Worm (Caenorhabditis elegans) whole organism, mixed stage, embryonic: ENCODE data around the gene sec-61.B.

Source experiments
- M03D4.4 ChIP-seq: sonication (generic microtip); optimal IDR thresholded peaks from 2 replicates; lab custom pipeline; 2017; ENCODE audit warnings: mild to moderate bottlenecking, missing genetic modification characterization, missing compliant biosample characterization
- bed-3 ChIP-seq: fragments of 200-800 bp; sonication (Bioruptor generic); optimal IDR thresholded peaks from 3 replicates; lab custom pipeline; 2018; ENCODE audit warnings: mild to moderate bottlenecking, missing genetic modification characterization, moderate library complexity, missing compliant biosample characterization
- blmp-1 ChIP-seq: fragments of 150-350 bp; optimal IDR thresholded peaks from 2 replicates; lab custom pipeline; 2014; ENCODE audit warnings: missing biosample characterization, missing genetic modification characterization
- ceh-39 ChIP-seq: fragments of 150-350 bp; optimal IDR thresholded peaks from 2 replicates; lab custom pipeline; 2014; ENCODE audit warnings: missing biosample characterization, missing genetic modification characterization
- ceh-43 ChIP-seq: fragments of 200-800 bp; sonication (Bioruptor generic); optimal IDR thresholded peaks from 2 replicates; lab custom pipeline; 2018; ENCODE audit warnings: mild to moderate bottlenecking, missing genetic modification characterization, moderate library complexity, missing compliant biosample characterization
- ceh-83 ChIP-seq: fragments of 200-800 bp; sonication (Bioruptor generic); optimal IDR thresholded peaks from 2 replicates; lab custom pipeline; 2018; ENCODE audit warnings: mild to moderate bottlenecking, missing genetic modification characterization, missing compliant biosample characterization
- ces-1 ChIP-seq: fragments of 150-350 bp; optimal IDR thresholded peaks from 2 replicates; lab custom pipeline; 2014; ENCODE audit warnings: missing biosample characterization, missing genetic modification reagents, missing genetic modification characterization
- cnd-1 ChIP-seq: fragments of 200-800 bp; sonication (Bioruptor generic); optimal IDR thresholded peaks from 2 replicates; lab custom pipeline; 2018; ENCODE audit warnings: mild to moderate bottlenecking, missing genetic modification characterization, missing compliant biosample characterization
- drap-1 ChIP-seq: fragments of 200-800 bp; sonication (Bioruptor generic); optimal IDR thresholded peaks from 3 replicates; lab custom pipeline; 2018; ENCODE audit warnings: mild to moderate bottlenecking, missing genetic modification characterization, missing compliant biosample characterization
- elt-1 ChIP-seq: sonication (generic microtip); optimal IDR thresholded peaks from 2 replicates; lab custom pipeline; 2017; ENCODE audit warnings: missing genetic modification characterization, mild to moderate bottlenecking, missing compliant biosample characterization, antibody characterized with exemption, moderate library complexity, borderline replicate concordance; ENCODE audit not compliant: insufficient read depth
- flh-1 ChIP-seq: fragments of 200-800 bp; sonication (Bioruptor generic); optimal IDR thresholded peaks from 2 replicates; lab custom pipeline; 2018; ENCODE audit warnings: mild to moderate bottlenecking, missing genetic modification characterization, moderate library complexity, missing compliant biosample characterization
- ham-2 ChIP-seq: fragments of 200-800 bp; sonication (Bioruptor generic); optimal IDR thresholded peaks from 2 replicates; lab custom pipeline; 2018; ENCODE audit warnings: mild to moderate bottlenecking, missing genetic modification characterization, missing compliant biosample characterization
- hlh-1 ChIP-seq: fragments of 150-350 bp; optimal IDR thresholded peaks from 2 replicates; lab custom pipeline; 2014; ENCODE audit warnings: missing biosample characterization, missing genetic modification reagents, missing genetic modification characterization
- lin-13 ChIP-seq: fragments of 150-350 bp; optimal IDR thresholded peaks from 2 replicates; lab custom pipeline; 2014; ENCODE audit warnings: missing biosample characterization, missing genetic modification characterization
- lin-32 ChIP-seq: fragments of 200-800 bp; sonication (Bioruptor generic); optimal IDR thresholded peaks from 2 replicates; lab custom pipeline; 2018; ENCODE audit warnings: mild to moderate bottlenecking, missing genetic modification characterization, missing compliant biosample characterization
- lsy-2 ChIP-seq: fragments of 150-350 bp; optimal IDR thresholded peaks from 2 replicates; lab custom pipeline; 2014; ENCODE audit warnings: missing biosample characterization, missing genetic modification characterization
- mab-5 ChIP-seq: fragments of 150-350 bp; optimal IDR thresholded peaks from 2 replicates; lab custom pipeline; 2014; ENCODE audit warnings: missing biosample characterization, missing genetic modification characterization
- mep-1 ChIP-seq: fragments of 150-350 bp; optimal IDR thresholded peaks from 2 replicates; lab custom pipeline; 2017; ENCODE audit warnings: missing biosample characterization, missing genetic modification reagents, missing genetic modification characterization, inconsistent platforms
- mls-2 ChIP-seq: sonication (generic microtip); optimal IDR thresholded peaks from 2 replicates; lab custom pipeline; 2016; ENCODE audit warnings: mild to moderate bottlenecking, missing genetic modification characterization, moderate library complexity, missing compliant biosample characterization
- nhr-2 ChIP-seq: fragments of 150-350 bp; optimal IDR thresholded peaks from 2 replicates; lab custom pipeline; 2014; ENCODE audit warnings: missing biosample characterization, missing genetic modification characterization
- nhr-237 ChIP-seq: fragments of 150-350 bp; optimal IDR thresholded peaks from 2 replicates; lab custom pipeline; 2014; ENCODE audit warnings: missing biosample characterization, missing genetic modification characterization
- nhr-28 ChIP-seq: fragments of 150-350 bp; optimal IDR thresholded peaks from 2 replicates; lab custom pipeline; 2014; ENCODE audit warnings: missing biosample characterization, missing genetic modification characterization
- nhr-76 ChIP-seq: sonication (generic microtip); optimal IDR thresholded peaks from 2 replicates; lab custom pipeline; 2017; ENCODE audit warnings: missing biosample characterization, missing genetic modification characterization
- pha-4 ChIP-seq: fragments of 150-350 bp; optimal IDR thresholded peaks from 2 replicates; lab custom pipeline; 2018; ENCODE audit warnings: missing biosample characterization, missing genetic modification reagents, missing genetic modification characterization
- sem-2 ChIP-seq: fragments of 200-800 bp; sonication (Bioruptor generic); optimal IDR thresholded peaks from 2 replicates; lab custom pipeline; 2018; ENCODE audit warnings: mild to moderate bottlenecking, missing genetic modification characterization, missing compliant biosample characterization
- snpc-4 ChIP-seq: fragments of 150-350 bp; optimal IDR thresholded peaks from 2 replicates; lab custom pipeline; 2014; ENCODE audit warnings: missing biosample characterization, missing genetic modification characterization
- sptf-1 ChIP-seq: sonication (generic microtip); optimal IDR thresholded peaks from 2 replicates; lab custom pipeline; 2017; ENCODE audit warnings: mild to moderate bottlenecking, missing genetic modification characterization, moderate library complexity, missing compliant biosample characterization
- tbx-8 ChIP-seq: fragments of 200-800 bp; sonication (Bioruptor generic); optimal IDR thresholded peaks from 2 replicates; lab custom pipeline; 2018; ENCODE audit warnings: mild to moderate bottlenecking, missing genetic modification characterization, moderate library complexity, missing compliant biosample characterization
- unc-120 ChIP-seq: sonication (generic microtip); optimal IDR thresholded peaks from 2 replicates; lab custom pipeline; 2017; ENCODE audit warnings: missing genetic modification characterization, missing compliant biosample characterization; ENCODE audit not compliant: poor library complexity, severe bottlenecking
- unc-39 ChIP-seq: fragments of 150-350 bp; optimal IDR thresholded peaks from 2 replicates; lab custom pipeline; 2014; ENCODE audit warnings: missing biosample characterization, missing genetic modification characterization
- unc-62 ChIP-seq: fragments of 150-350 bp; optimal IDR thresholded peaks from 2 replicates; lab custom pipeline; 2014; ENCODE audit warnings: missing biosample characterization, missing genetic modification reagents, missing genetic modification characterization
- zip-8 ChIP-seq: fragments of 150-350 bp; optimal IDR thresholded peaks from 2 replicates; lab custom pipeline; 2014; ENCODE audit warnings: missing biosample characterization, missing genetic modification characterization
- ztf-11 ChIP-seq: fragments of 150-350 bp; optimal IDR thresholded peaks from 2 replicates; lab custom pipeline; 2014; ENCODE audit warnings: missing biosample characterization, missing genetic modification characterization

sec-61.B gene

DNA sequence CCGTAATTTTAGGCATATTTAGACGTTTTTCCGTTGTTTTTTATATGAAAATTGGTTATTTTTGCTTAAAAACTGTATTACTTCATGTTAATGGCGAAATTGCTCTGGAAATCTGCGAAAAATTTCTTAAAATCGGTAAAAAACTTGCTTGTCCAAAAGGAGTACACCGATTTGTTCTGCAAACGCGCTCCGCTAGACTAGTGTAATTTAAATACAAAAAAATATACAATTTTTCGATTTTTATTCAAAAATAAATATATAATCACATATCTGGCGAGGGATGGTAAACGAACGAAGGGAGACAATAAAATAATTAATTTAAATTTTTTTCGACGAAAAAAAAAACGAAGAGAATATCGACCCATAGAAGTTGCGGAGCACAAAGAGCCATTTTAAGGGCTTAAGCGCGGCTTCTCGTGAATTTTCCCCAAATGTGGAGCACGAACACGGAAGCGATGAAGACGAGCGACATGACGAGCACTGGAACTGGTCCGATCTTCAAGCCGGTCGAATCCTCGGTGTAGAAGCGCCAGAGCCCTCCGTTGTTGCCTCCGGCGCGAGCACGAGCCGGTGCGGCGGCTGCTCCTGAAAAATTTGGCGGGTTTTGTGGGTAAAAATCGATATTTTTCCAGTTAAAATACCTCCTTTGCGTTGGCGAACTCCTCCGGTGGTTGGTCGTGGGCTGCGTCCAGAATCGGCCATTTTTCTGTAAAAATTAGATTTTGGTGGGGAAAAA lies at the start of gene sec-61.B:
Gene sec-61.B (minus strand): TSS at position 706 of the 736 bp plus-strand sequence.
- no peak for TF ChIP-seq flh-1 (GFP tag; lab: Kevin White, UChicago)

DNA sequence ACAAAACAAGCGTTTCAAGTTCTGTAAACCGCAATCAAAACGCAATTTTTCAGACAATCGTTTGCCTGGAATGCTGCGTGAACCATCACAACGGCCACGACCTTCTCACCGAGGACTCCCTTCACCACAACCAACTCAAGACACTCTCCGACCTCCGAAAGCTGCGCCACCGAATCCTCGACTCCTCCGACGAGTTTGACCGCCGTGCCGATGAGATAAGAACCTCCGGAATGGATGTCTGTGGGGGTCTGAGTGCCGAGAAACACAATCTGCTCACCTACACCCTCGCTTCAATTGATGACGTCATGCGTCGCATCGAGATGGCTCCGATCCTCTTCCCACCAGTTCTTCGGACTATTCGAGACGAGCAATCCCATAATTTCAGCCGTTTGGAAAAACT lies 45.9 kb upstream of the sec-61.B start:
- no peak for TF ChIP-seq sem-2 (GFP tag; lab: Kevin White, UChicago)
- TF ChIP-seq nhr-2 (tag; lab: Kevin White, UChicago): no peak
- TF ChIP-seq lsy-2 (tag; lab: Kevin White, UChicago): no peak
- TF ChIP-seq ceh-43 (GFP tag; lab: Kevin White, UChicago): no peak
- TF ChIP-seq nhr-76: no peak
- TF ChIP-seq hlh-1 (tag; lab: Kevin White, UChicago): no peak
- no peak for TF ChIP-seq bed-3 (GFP tag; lab: Kevin White, UChicago)
- TF ChIP-seq ceh-83: no peak
- TF ChIP-seq flh-1 (GFP tag; lab: Kevin White, UChicago): no peak
- TF ChIP-seq unc-62: no peak
- no peak for TF ChIP-seq ceh-39
- no peak for TF ChIP-seq lin-13 (tag; lab: Kevin White, UChicago)
- no peak for TF ChIP-seq zip-8 (tag; lab: Kevin White, UChicago)
- TF ChIP-seq pha-4: no peak
- TF ChIP-seq nhr-237 (tag; lab: Kevin White, UChicago): no peak
- TF ChIP-seq unc-120 (tag; lab: Kevin White, UChicago): no peak
- TF ChIP-seq drap-1: no peak

DNA sequence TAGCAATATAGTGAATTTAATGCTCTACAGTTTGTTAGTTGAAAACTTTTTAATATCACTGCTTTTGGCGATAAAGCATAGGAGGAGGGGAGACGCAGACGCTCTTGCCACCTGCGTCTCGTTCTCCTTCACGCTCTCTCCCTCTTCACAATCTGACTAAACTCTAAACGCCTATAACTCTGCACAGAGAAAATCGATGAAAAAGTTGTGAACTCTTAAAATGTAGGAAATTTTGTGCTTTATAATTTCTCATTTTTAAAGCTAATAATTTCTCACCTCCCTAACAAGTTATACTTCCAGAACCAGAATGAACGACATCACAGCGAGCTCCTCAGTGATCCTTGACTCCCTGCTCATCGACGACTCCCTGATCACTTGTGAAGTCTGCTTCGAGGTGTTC lies 44.2 kb upstream of the sec-61.B start, which contains the start of gene C45G7.4:
Gene C45G7.4 (plus strand): TSS at position 301 of the 400 bp plus-strand sequence.
- no peak for TF ChIP-seq mep-1 (tag; lab: Kevin White, UChicago)
- TF ChIP-seq unc-39 (tag; lab: Kevin White, UChicago): no peak
- no peak for TF ChIP-seq cnd-1 (tag; lab: Kevin White, UChicago)
- TF ChIP-seq blmp-1 (tag; lab: Kevin White, UChicago): no peak
- TF ChIP-seq mls-2: no peak
- TF ChIP-seq lsy-2 (tag; lab: Kevin White, UChicago): no peak
- TF ChIP-seq pha-4: no peak
- TF ChIP-seq, all 35 proteins: peak for 0

DNA sequence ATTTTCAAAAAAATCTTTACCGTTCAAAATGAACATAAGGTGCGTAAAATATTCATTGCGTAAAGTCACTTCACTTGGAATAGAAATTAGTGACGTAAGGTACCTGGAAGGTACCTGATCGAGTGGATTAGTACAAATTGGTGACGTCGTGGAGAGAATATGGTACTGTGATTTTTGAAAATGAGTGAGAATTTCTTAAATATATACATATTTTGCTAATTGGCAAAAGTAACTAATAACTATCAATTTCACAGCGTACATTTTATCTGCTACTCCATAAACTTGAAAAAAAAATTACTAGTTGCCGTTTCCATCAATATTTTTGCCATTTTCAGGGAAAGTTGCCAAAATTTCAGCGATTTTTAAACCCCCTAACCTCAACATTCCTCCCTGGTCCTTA lies 28.3 kb upstream of the sec-61.B start:
- no peak for TF ChIP-seq elt-1 (tag; lab: Kevin White, UChicago)
- no peak for TF ChIP-seq sptf-1
- no peak for TF ChIP-seq ceh-83
- no peak for TF ChIP-seq ceh-39
- TF ChIP-seq nhr-76: no peak
- TF ChIP-seq sem-2 (GFP tag; lab: Kevin White, UChicago): no peak
- no peak for TF ChIP-seq ham-2

DNA sequence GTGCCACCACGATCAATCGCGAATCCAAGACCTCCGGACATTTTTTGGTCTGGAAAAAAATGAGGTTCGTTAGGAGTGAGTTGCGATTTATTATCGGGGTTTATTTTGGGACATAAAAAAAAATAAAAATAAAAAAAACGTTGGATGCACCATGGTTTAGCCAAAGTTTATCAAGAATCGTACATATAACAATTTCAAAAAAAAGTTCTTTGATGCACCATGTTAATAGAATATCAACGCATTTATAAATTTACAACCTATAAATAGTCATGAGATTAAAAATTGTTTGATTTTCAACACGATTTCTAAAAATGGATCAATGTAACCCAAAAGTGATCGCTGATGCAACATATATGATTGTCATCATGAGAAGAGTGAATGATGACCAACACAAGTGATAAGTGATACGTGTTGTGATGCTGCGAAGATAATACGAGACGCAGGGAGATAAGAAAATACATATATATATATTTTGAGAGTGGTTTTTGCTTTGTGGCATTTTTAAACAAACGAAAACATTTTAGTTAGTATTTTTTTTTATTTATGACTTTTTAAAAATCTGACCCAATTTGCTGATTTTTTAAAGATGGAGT lies 24.0 kb upstream of the sec-61.B start, which contains the start of gene Y38F2AR.12:
Gene Y38F2AR.12 (minus strand): TSS at position 51 of the 593 bp plus-strand sequence.
- TF ChIP-seq hlh-1 (tag; lab: Kevin White, UChicago) (no peak), ham-2 (no peak), mab-5 (tag; lab: Kevin White, UChicago) (no peak), bed-3 (GFP tag; lab: Kevin White, UChicago) (no peak), ces-1 (GFP tag; lab: Kevin White, UChicago) (no peak), ceh-43 (GFP tag; lab: Kevin White, UChicago) (no peak), mep-1 (tag; lab: Kevin White, UChicago) (no peak)

DNA sequence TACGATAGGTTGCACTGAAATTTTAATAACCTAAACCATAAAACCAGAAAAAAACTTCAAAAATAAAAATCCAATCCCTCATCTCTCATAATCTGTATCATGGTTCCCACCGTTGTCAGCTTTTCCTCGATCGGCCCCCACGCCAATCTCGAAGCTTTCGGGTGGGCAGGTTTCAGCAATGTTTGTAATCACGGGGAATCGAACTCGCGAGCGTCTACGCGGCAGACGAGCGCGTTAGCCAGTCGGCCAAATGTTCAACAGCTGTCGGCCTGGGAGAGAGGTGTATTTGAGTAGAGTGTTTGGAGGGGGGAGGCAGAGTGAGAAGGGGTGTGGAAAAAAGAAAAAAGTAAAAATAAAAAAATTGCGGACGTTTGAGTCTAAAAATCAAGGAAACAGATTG lies 20.0 kb upstream of the sec-61.B start:
- TF ChIP-seq cnd-1 (tag; lab: Kevin White, UChicago): peak; percentile 97
- TF ChIP-seq pha-4: peak; percentile 42
- TF ChIP-seq M03D4.4 (tag; lab: Kevin White, UChicago): peak; percentile 95
- no peak for TF ChIP-seq nhr-76
- TF ChIP-seq mep-1 (tag; lab: Kevin White, UChicago): peak; percentile 72
- peak; percentile 65 for TF ChIP-seq lsy-2 (tag; lab: Kevin White, UChicago)
- TF ChIP-seq unc-120 (tag; lab: Kevin White, UChicago): peak; percentile 83
- TF ChIP-seq lin-13 (tag; lab: Kevin White, UChicago): peak; percentile 61
- TF ChIP-seq ztf-11 (tag; lab: Kevin White, UChicago): peak; percentile 79
- TF ChIP-seq hlh-1 (tag; lab: Kevin White, UChicago): peak; percentile 95
- peak; percentile 75 for TF ChIP-seq bed-3 (GFP tag; lab: Kevin White, UChicago)
- TF ChIP-seq nhr-2 (tag; lab: Kevin White, UChicago): no peak
- TF ChIP-seq ceh-43 (GFP tag; lab: Kevin White, UChicago): peak; percentile 89
- peak; percentile 51 for TF ChIP-seq nhr-237 (tag; lab: Kevin White, UChicago)
- peak; percentile 95 for TF ChIP-seq mls-2
- no peak for TF ChIP-seq elt-1 (tag; lab: Kevin White, UChicago)
- TF ChIP-seq unc-39 (tag; lab: Kevin White, UChicago): no peak
- TF ChIP-seq sptf-1: peak; percentile 96
- TF ChIP-seq blmp-1 (tag; lab: Kevin White, UChicago): no peak
- TF ChIP-seq mab-5 (tag; lab: Kevin White, UChicago): peak; percentile 63
- no peak for TF ChIP-seq snpc-4 (tag; lab: Kevin White, UChicago)
- peak; percentile 73 for TF ChIP-seq flh-1 (GFP tag; lab: Kevin White, UChicago)
- TF ChIP-seq ces-1 (GFP tag; lab: Kevin White, UChicago): peak; percentile 40
- TF ChIP-seq ham-2: peak; percentile 96
- TF ChIP-seq tbx-8 (GFP tag; lab: Kevin White, UChicago): peak; percentile 80
- TF ChIP-seq lin-32 (GFP tag; lab: Kevin White, UChicago): peak; percentile 98
- TF ChIP-seq unc-62: peak; percentile 65
- TF ChIP-seq sem-2 (GFP tag; lab: Kevin White, UChicago): peak; percentile 90
- no peak for TF ChIP-seq zip-8 (tag; lab: Kevin White, UChicago)
- peak; percentile 46 for TF ChIP-seq nhr-28 (tag; lab: Kevin White, UChicago)
